Worm (Caenorhabditis elegans) whole organism, late embryonic: ENCODE measurements around the gene srh-85.

Experiments
- C08G9.2 ChIP-seq: sonication (generic microtip); optimal IDR thresholded peaks from 2 replicates; lab custom pipeline; 2016; ENCODE audit warnings: mild to moderate bottlenecking, missing genetic modification characterization, moderate library complexity, missing compliant biosample characterization
- K02D7.2 ChIP-seq: sonication (generic microtip); optimal IDR thresholded peaks from 2 replicates; lab custom pipeline; 2017; ENCODE audit warnings: mild to moderate bottlenecking, missing genetic modification characterization, missing compliant biosample characterization
- K09A11.1 ChIP-seq: sonication (generic microtip); optimal IDR thresholded peaks from 2 replicates; lab custom pipeline; 2017; ENCODE audit warnings: antibody characterized with exemption, mild to moderate bottlenecking, missing genetic modification characterization, missing compliant biosample characterization; ENCODE audit not compliant: insufficient read depth
- T23F11.4 ChIP-seq: fragments of 200-800 bp; sonication (Bioruptor generic); optimal IDR thresholded peaks from 2 replicates; lab custom pipeline; 2018; ENCODE audit warnings: mild to moderate bottlenecking, missing genetic modification characterization, missing compliant biosample characterization
- ahr-1 ChIP-seq: sonication (generic microtip); optimal IDR thresholded peaks from 2 replicates; lab custom pipeline; 2016; ENCODE audit warnings: missing genetic modification characterization, missing compliant biosample characterization
- ceh-14 ChIP-seq: sonication (generic microtip); optimal IDR thresholded peaks from 2 replicates; lab custom pipeline; 2016; ENCODE audit warnings: missing genotype, missing genetic modification characterization, missing compliant biosample characterization
- ceh-30 ChIP-seq: fragments of 150-350 bp; optimal IDR thresholded peaks from 2 replicates; lab custom pipeline; 2014; ENCODE audit warnings: missing biosample characterization, missing genetic modification characterization
- ceh-45 ChIP-seq: fragments of 200-800 bp; sonication (Bioruptor generic); IDR thresholded peaks from 2 replicates; pipeline ENCODE4 v1.3.6; 2022; ENCODE audit warnings: missing genetic modification reagents, missing genetic modification characterization, missing compliant biosample characterization
- ceh-48 ChIP-seq: sonication (generic microtip); optimal IDR thresholded peaks from 2 replicates; lab custom pipeline; 2016; ENCODE audit warnings: missing genetic modification characterization, inconsistent platforms, missing compliant biosample characterization
- che-1 ChIP-seq: sonication (generic microtip); optimal IDR thresholded peaks from 2 replicates; lab custom pipeline; 2016; ENCODE audit warnings: mild to moderate bottlenecking, missing genetic modification characterization, missing compliant biosample characterization
- elt-2 ChIP-seq: sonication (generic microtip); optimal IDR thresholded peaks from 2 replicates; lab custom pipeline; 2016; ENCODE audit warnings: missing genetic modification reagents, missing genetic modification characterization, missing compliant biosample characterization
- elt-4 ChIP-seq: sonication (generic microtip); optimal IDR thresholded peaks from 2 replicates; lab custom pipeline; 2016; ENCODE audit warnings: missing genetic modification characterization, missing compliant biosample characterization
- ets-4 ChIP-seq: sonication (generic microtip); optimal IDR thresholded peaks from 2 replicates; lab custom pipeline; 2016; ENCODE audit warnings: missing genetic modification characterization, missing compliant biosample characterization
- fax-1 ChIP-seq: sonication (generic microtip); optimal IDR thresholded peaks from 2 replicates; lab custom pipeline; 2016; ENCODE audit warnings: missing genotype, missing genetic modification characterization, missing compliant biosample characterization
- hlh-15 ChIP-seq: sonication (generic microtip); optimal IDR thresholded peaks from 2 replicates; lab custom pipeline; 2016; ENCODE audit warnings: missing genetic modification characterization, missing compliant biosample characterization
- hlh-30 ChIP-seq: sonication (generic microtip); optimal IDR thresholded peaks from 2 replicates; lab custom pipeline; 2017; ENCODE audit warnings: antibody characterized with exemption, missing genetic modification characterization, missing compliant biosample characterization; ENCODE audit not compliant: insufficient read depth
- hlh-6 ChIP-seq: sonication (generic microtip); optimal IDR thresholded peaks from 2 replicates; lab custom pipeline; 2016; ENCODE audit warnings: missing genotype, missing genetic modification characterization, missing compliant biosample characterization
- lim-6 ChIP-seq: sonication (generic microtip); optimal IDR thresholded peaks from 2 replicates; lab custom pipeline; 2016; ENCODE audit warnings: missing genetic modification characterization, missing compliant biosample characterization
- lin-11 ChIP-seq: fragments of 200-800 bp; sonication (Bioruptor generic); optimal IDR thresholded peaks from 2 replicates; lab custom pipeline; 2018; ENCODE audit warnings: mild to moderate bottlenecking, missing genetic modification characterization, missing compliant biosample characterization
- nfya-1 ChIP-seq: sonication (generic microtip); optimal IDR thresholded peaks from 2 replicates; lab custom pipeline; 2017; ENCODE audit warnings: missing genetic modification characterization, mild to moderate bottlenecking, missing compliant biosample characterization, antibody characterized with exemption, moderate library complexity
- npax-4 ChIP-seq: sonication (generic microtip); optimal IDR thresholded peaks from 2 replicates; lab custom pipeline; 2016; ENCODE audit warnings: missing genetic modification characterization, missing compliant biosample characterization
- odd-2 ChIP-seq: sonication (generic microtip); optimal IDR thresholded peaks from 2 replicates; lab custom pipeline; 2017; ENCODE audit warnings: antibody characterized with exemption, mild to moderate bottlenecking, missing genetic modification characterization, missing compliant biosample characterization
- pag-3 ChIP-seq: sonication (generic microtip); optimal IDR thresholded peaks from 2 replicates; lab custom pipeline; 2016; ENCODE audit warnings: missing compliant biosample characterization, missing genetic modification characterization, borderline replicate concordance
- pqm-1 ChIP-seq: sonication (generic microtip); optimal IDR thresholded peaks from 2 replicates; lab custom pipeline; 2016; ENCODE audit warnings: missing genetic modification characterization, missing compliant biosample characterization
- sox-4 ChIP-seq: sonication (generic microtip); optimal IDR thresholded peaks from 2 replicates; lab custom pipeline; 2017; ENCODE audit warnings: mild to moderate bottlenecking, missing genetic modification characterization, inconsistent platforms, missing compliant biosample characterization
- tbx-2 ChIP-seq: sonication (generic microtip); optimal IDR thresholded peaks from 2 replicates; lab custom pipeline; 2016; ENCODE audit warnings: missing genetic modification characterization, missing compliant biosample characterization
- ttx-3 ChIP-seq: sonication (generic microtip); optimal IDR thresholded peaks from 2 replicates; lab custom pipeline; 2016; ENCODE audit warnings: missing genetic modification reagents, missing genetic modification characterization, missing compliant biosample characterization
- unc-86 ChIP-seq: sonication (generic microtip); optimal IDR thresholded peaks from 2 replicates; lab custom pipeline; 2016; ENCODE audit warnings: missing genetic modification characterization, missing compliant biosample characterization
- zip-5 ChIP-seq: sonication (generic microtip); optimal IDR thresholded peaks from 2 replicates; lab custom pipeline; 2016; ENCODE audit warnings: missing genetic modification characterization, missing compliant biosample characterization
- ztf-16 ChIP-seq: sonication (generic microtip); optimal IDR thresholded peaks from 2 replicates; lab custom pipeline; 2017; ENCODE audit warnings: missing genetic modification characterization, missing compliant biosample characterization

The srh-85 gene

DNA sequence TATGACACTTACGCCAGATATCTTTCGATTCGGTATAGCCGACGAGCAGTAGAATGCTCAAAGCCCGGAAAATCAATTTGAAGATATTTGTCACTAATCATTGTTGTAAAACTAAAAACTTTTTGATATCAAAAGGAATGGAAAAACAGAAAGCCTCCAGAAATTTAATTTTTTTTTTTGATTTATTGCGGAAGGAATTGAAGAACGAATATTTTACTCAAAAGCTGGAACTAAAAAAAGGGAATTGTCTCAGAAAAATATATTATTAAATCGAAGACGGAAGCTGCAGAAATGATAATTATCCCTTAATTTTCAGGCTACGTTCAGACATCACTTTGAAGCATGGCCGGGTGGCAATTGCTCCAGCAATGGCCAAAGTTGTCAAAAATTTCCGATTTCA, 43.4 kb downstream of the srh-85 start, which contains the start of gene srw-137:
srw-137 (minus strand) TSS at position 101 of the 400 bp plus-strand sequence.
- TF ChIP-seq sox-4 (tag; lab: Kevin White, UChicago) (no peak), unc-86 (no peak), lin-11 (tag; lab: Kevin White, UChicago) (no peak), ceh-48 (tag; lab: Kevin White, UChicago) (no peak), ttx-3 (tag; lab: Kevin White, UChicago) (no peak), ets-4 (tag; lab: Kevin White, UChicago) (no peak), K09A11.1 (tag; lab: Kevin White, UChicago) (no peak), hlh-30 (tag; lab: Kevin White, UChicago) (no peak), hlh-15 (tag; lab: Kevin White, UChicago) (no peak), ceh-14 (tag; lab: Kevin White, UChicago) (no peak), fax-1 (no peak), odd-2 (tag; lab: Kevin White, UChicago) (no peak), ztf-16 (tag; lab: Kevin White, UChicago) (no peak), tbx-2 (tag; lab: Kevin White, UChicago) (no peak), K02D7.2 (tag; lab: Kevin White, UChicago) (no peak)

DNA sequence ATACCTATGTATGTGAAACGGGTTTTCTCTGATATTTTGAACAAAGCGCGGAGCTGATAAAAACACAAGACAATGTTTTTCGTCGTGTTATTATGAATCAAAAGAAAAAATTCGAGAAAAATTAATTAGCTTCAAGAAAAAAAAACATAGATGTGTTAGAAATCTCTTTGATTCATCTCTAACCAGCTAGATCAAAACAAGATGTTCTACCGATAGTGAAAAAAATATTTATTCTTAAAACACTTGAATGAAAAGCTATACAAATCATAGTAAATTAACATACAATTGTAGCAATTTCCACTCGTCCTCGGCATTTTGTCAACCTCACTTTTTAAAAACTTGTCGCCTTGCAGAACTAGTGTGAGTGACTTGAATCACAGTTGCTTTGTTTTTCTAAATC, 45.1 kb downstream of the srh-85 start:
- TF ChIP-seq fax-1 (no peak), hlh-6 (tag; lab: Kevin White, UChicago) (no peak), zip-5 (tag; lab: Kevin White, UChicago) (no peak), ahr-1 (tag; lab: Kevin White, UChicago) (no peak)

- TF ChIP-seq unc-86 = no peak
- no peak for TF ChIP-seq pqm-1 (tag; lab: Kevin White, UChicago)
- TF ChIP-seq C08G9.2 (tag; lab: Kevin White, UChicago) = no peak
- no peak for TF ChIP-seq ceh-45
- TF ChIP-seq elt-4 (tag; lab: Kevin White, UChicago) = no peak
- no peak for TF ChIP-seq zip-5 (tag; lab: Kevin White, UChicago)
- no peak for TF ChIP-seq pag-3 (tag; lab: Kevin White, UChicago)
- no peak for TF ChIP-seq lim-6 (tag; lab: Kevin White, UChicago)
- TF ChIP-seq elt-2 = no peak
- TF ChIP-seq npax-4 (tag; lab: Kevin White, UChicago) = no peak
Observed at ce11 chrV:2941405-2941804, 45.9 kb downstream of the srh-85 start, which contains the start of gene srw-143. srw-143 (minus strand) TSS chrV:2941505.

DNA sequence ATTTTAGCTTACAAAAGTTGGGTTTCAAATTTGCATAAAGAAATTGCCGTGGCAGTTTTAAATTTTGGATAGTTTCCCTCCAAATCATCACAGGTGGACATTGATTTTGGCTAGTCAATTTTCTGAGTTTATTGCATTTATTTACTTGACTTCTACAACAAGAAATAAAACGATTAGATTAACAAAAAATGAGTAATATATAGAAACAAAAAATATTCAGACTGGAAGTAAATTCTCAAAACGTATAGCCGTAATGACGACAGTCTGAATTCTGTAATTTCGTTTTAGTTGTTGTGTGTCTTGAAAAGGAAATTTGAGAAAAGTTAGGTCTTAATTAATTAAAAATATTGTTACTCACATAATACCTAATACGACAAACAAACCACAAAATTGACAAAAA, 48.8 kb downstream of the srh-85 start, which contains the start of gene srw-141:
srw-141 (minus strand) TSS at position 101 of the 400 bp plus-strand sequence.
- TF ChIP-seq ztf-16 (tag; lab: Kevin White, UChicago) (no peak), ceh-48 (tag; lab: Kevin White, UChicago) (no peak), T23F11.4 (GFP tag; lab: Kevin White, UChicago) (no peak), K02D7.2 (tag; lab: Kevin White, UChicago) (no peak), hlh-6 (tag; lab: Kevin White, UChicago) (no peak), K09A11.1 (tag; lab: Kevin White, UChicago) (no peak), fax-1 (no peak), che-1 (tag; lab: Kevin White, UChicago) (no peak), lin-11 (tag; lab: Kevin White, UChicago) (no peak), nfya-1 (tag; lab: Kevin White, UChicago) (no peak), ceh-30 (tag; lab: Kevin White, UChicago) (no peak)
